Fruit fly (Drosophila melanogaster) whole organism, embryonic: ENCODE measurements around the gene CG42237.
A peak's percentile ranks its signal among the peaks of the same experiment; 100 is the strongest.

Source experiments
- Adf1 ChIP-seq: fragments of 200-800 bp; sonication (Bioruptor generic); IDR thresholded peaks from 2 replicates; pipeline ENCODE4 v1.3.6; 2022; ENCODE audit warnings: missing biosample characterization, missing genetic modification characterization
- Asciz ChIP-seq: fragments of 200-800 bp; sonication (Bioruptor generic); optimal IDR thresholded peaks from 2 replicates; lab custom pipeline; 2017; ENCODE audit warnings: missing biosample characterization, mild to moderate bottlenecking, missing genetic modification characterization, missing genetic modification reagents
- Atf6 ChIP-seq: fragments of 200-800 bp; sonication (Bioruptor generic); IDR thresholded peaks from 2 replicates; pipeline ENCODE4 v1.3.6; 2022; ENCODE audit warnings: missing biosample characterization, missing genetic modification characterization
- CG12659 ChIP-seq: fragments of 200-800 bp; sonication (Bioruptor generic); optimal IDR thresholded peaks from 3 replicates; lab custom pipeline; 2017; ENCODE audit warnings: mild to moderate bottlenecking, missing biosample characterization, missing genetic modification reagents, missing genetic modification characterization
- CG13894 ChIP-seq: fragments of 200-800 bp; sonication (Bioruptor generic); optimal IDR thresholded peaks from 3 replicates; lab custom pipeline; 2018; ENCODE audit warnings: missing biosample characterization, mild to moderate bottlenecking, missing genetic modification characterization, moderate library complexity
- CG14710 ChIP-seq: fragments of 200-800 bp; sonication (Bioruptor generic); optimal IDR thresholded peaks from 3 replicates; lab custom pipeline; 2019; ENCODE audit warnings: missing biosample characterization, mild to moderate bottlenecking, missing genetic modification characterization, moderate library complexity
- CG14965 ChIP-seq: fragments of 200-800 bp; sonication (Bioruptor generic); optimal IDR thresholded peaks from 2 replicates; lab custom pipeline; 2016; ENCODE audit warnings: missing biosample characterization, missing genetic modification characterization, borderline replicate concordance
- CG15269 ChIP-seq: fragments of 200-800 bp; sonication (Bioruptor generic); optimal IDR thresholded peaks from 2 replicates; lab custom pipeline; 2018; ENCODE audit warnings: missing biosample characterization, mild to moderate bottlenecking, missing genetic modification characterization, moderate library complexity
- CG15479 ChIP-seq: fragments of 200-800 bp; sonication (Bioruptor generic); optimal IDR thresholded peaks from 3 replicates; lab custom pipeline; 2019; ENCODE audit warnings: missing biosample characterization, mild to moderate bottlenecking, missing genetic modification characterization, moderate library complexity
- CG16779 ChIP-seq: fragments of 200-800 bp; sonication (Bioruptor generic); IDR thresholded peaks from 2 replicates; pipeline ENCODE4 v1.3.6; 2022; ENCODE audit warnings: missing biosample characterization, missing genetic modification characterization
- CG17186 ChIP-seq: fragments of 200-800 bp; sonication (Bioruptor generic); optimal IDR thresholded peaks from 3 replicates; lab custom pipeline; 2017; ENCODE audit warnings: missing biosample characterization, missing genetic modification reagents, missing genetic modification characterization
- CG17612 ChIP-seq: fragments of 200-800 bp; sonication (Bioruptor generic); IDR thresholded peaks from 2 replicates; pipeline ENCODE4 v1.3.6; 2022; ENCODE audit warnings: missing biosample characterization, missing genetic modification characterization
- CG2199 ChIP-seq: fragments of 200-800 bp; sonication (Bioruptor generic); IDR thresholded peaks from 3 replicates; pipeline ENCODE4 v1.3.6; 2022; ENCODE audit warnings: missing biosample characterization, missing genetic modification characterization
- CG2202 ChIP-seq: fragments of 200-800 bp; sonication (Bioruptor generic); optimal IDR thresholded peaks from 2 replicates; lab custom pipeline; 2018; ENCODE audit warnings: missing biosample characterization, mild to moderate bottlenecking, missing genetic modification characterization
- CG32767 ChIP-seq: fragments of 200-800 bp; sonication (Bioruptor generic); IDR thresholded peaks from 2 replicates; pipeline ENCODE4 v1.3.6; 2022; ENCODE audit warnings: missing biosample characterization, missing genetic modification characterization
- CG3838 ChIP-seq: fragments of 200-800 bp; sonication (Bioruptor generic); optimal IDR thresholded peaks from 3 replicates; lab custom pipeline; 2016; ENCODE audit warnings: missing biosample characterization, missing genetic modification characterization
- CG4707 ChIP-seq: fragments of 200-800 bp; sonication (Bioruptor generic); optimal IDR thresholded peaks from 2 replicates; lab custom pipeline; 2018; ENCODE audit warnings: missing biosample characterization, mild to moderate bottlenecking, missing genetic modification characterization, moderate library complexity
- CG7271 ChIP-seq: fragments of 200-800 bp; sonication (Bioruptor generic); optimal IDR thresholded peaks from 2 replicates; lab custom pipeline; 2018; ENCODE audit warnings: missing biosample characterization, mild to moderate bottlenecking, missing genetic modification characterization, moderate library complexity
- CG7928 ChIP-seq: fragments of 200-800 bp; sonication (Bioruptor generic); optimal IDR thresholded peaks from 2 replicates; lab custom pipeline; 2017; ENCODE audit warnings: missing biosample characterization, mild to moderate bottlenecking, missing genetic modification characterization
- CG8089 ChIP-seq: fragments of 200-800 bp; sonication (Bioruptor generic); optimal IDR thresholded peaks from 3 replicates; lab custom pipeline; 2016; ENCODE audit warnings: missing biosample characterization, missing genetic modification characterization
- CG9609 ChIP-seq: fragments of 200-800 bp; sonication (Bioruptor generic); optimal IDR thresholded peaks from 3 replicates; lab custom pipeline; 2016; ENCODE audit warnings: missing biosample characterization, missing genetic modification characterization
- CG9727 ChIP-seq: fragments of 200-800 bp; sonication (Bioruptor generic); optimal IDR thresholded peaks from 3 replicates; lab custom pipeline; 2017; ENCODE audit warnings: missing biosample characterization, mild to moderate bottlenecking, missing genetic modification characterization
- CTCF ChIP-seq: fragments of 200-800 bp; sonication (Bioruptor generic); optimal IDR thresholded peaks from 2 replicates; lab custom pipeline; 2017; ENCODE audit warnings: missing biosample characterization, mild to moderate bottlenecking, missing genetic modification characterization, moderate library complexity
- D19B ChIP-seq: fragments of 200-800 bp; sonication (Bioruptor generic); optimal IDR thresholded peaks from 2 replicates; lab custom pipeline; 2017; ENCODE audit warnings: missing biosample characterization, mild to moderate bottlenecking, missing genetic modification characterization
- Dbx ChIP-seq: fragments of 200-800 bp; sonication (Bioruptor generic); IDR thresholded peaks from 3 replicates; pipeline ENCODE4 v1.3.6; 2022; ENCODE audit warnings: missing biosample characterization, missing genetic modification characterization
- Deaf1 ChIP-seq: fragments of 200-800 bp; optimal IDR thresholded peaks from 3 replicates; lab custom pipeline; 2019; ENCODE audit warnings: missing biosample characterization, mild to moderate bottlenecking, missing genetic modification characterization, moderate library complexity
- HHEX ChIP-seq: fragments of 200-800 bp; sonication (Bioruptor generic); optimal IDR thresholded peaks from 3 replicates; lab custom pipeline; 2017; ENCODE audit warnings: missing biosample characterization, mild to moderate bottlenecking, missing genetic modification characterization, missing genetic modification reagents
- Hr3 ChIP-seq: fragments of 200-800 bp; sonication (Bioruptor generic); optimal IDR thresholded peaks from 3 replicates; lab custom pipeline; 2016; ENCODE audit warnings: missing biosample characterization, missing genetic modification characterization
- Jarid2 ChIP-seq: fragments of 200-800 bp; sonication (Bioruptor generic); optimal IDR thresholded peaks from 3 replicates; lab custom pipeline; 2017; ENCODE audit warnings: mild to moderate bottlenecking, missing biosample characterization, missing genetic modification reagents, missing genetic modification characterization
- Mad ChIP-seq: fragments of 200-800 bp; sonication (Bioruptor generic); optimal IDR thresholded peaks from 2 replicates; lab custom pipeline; 2016; ENCODE audit warnings: missing biosample characterization, missing genetic modification characterization
- NFAT ChIP-seq: fragments of 200-800 bp; sonication (Bioruptor generic); IDR thresholded peaks from 2 replicates; pipeline ENCODE4 v1.3.6; 2022; ENCODE audit warnings: missing biosample characterization, missing genetic modification characterization
- NK7.1 ChIP-seq: fragments of 200-800 bp; sonication (Bioruptor generic); optimal IDR thresholded peaks from 3 replicates; lab custom pipeline; 2016; ENCODE audit warnings: missing biosample characterization, missing genetic modification characterization
- Poxn ChIP-seq: fragments of 200-800 bp; sonication (Bioruptor generic); IDR thresholded peaks from 2 replicates; pipeline ENCODE4 v1.3.6; 2022; ENCODE audit warnings: missing biosample characterization, missing genetic modification characterization
- Spps ChIP-seq: fragments of 200-800 bp; sonication (Bioruptor generic); optimal IDR thresholded peaks from 2 replicates; lab custom pipeline; 2018; ENCODE audit warnings: missing biosample characterization, mild to moderate bottlenecking, missing genetic modification characterization
- Xbp1 ChIP-seq: fragments of 200-800 bp; sonication (Bioruptor generic); optimal IDR thresholded peaks from 3 replicates; lab custom pipeline; 2016; ENCODE audit warnings: missing biosample characterization, mild to moderate bottlenecking, missing genetic modification characterization
- ab ChIP-seq: fragments of 200-800 bp; sonication (Bioruptor generic); optimal IDR thresholded peaks from 2 replicates; lab custom pipeline; 2016; ENCODE audit warnings: missing biosample characterization, missing genetic modification characterization
- amos ChIP-seq: fragments of 200-800 bp; sonication (Bioruptor generic); IDR thresholded peaks from 2 replicates; pipeline ENCODE4 v1.3.6; 2022; ENCODE audit warnings: missing biosample characterization, missing genetic modification characterization; ENCODE audit not compliant: partially characterized antibody
- bab2 ChIP-seq: fragments of 200-800 bp; sonication (Bioruptor generic); optimal IDR thresholded peaks from 2 replicates; lab custom pipeline; 2016; ENCODE audit warnings: missing biosample characterization, missing genetic modification characterization
- cato ChIP-seq: fragments of 200-800 bp; sonication (Bioruptor generic); optimal IDR thresholded peaks from 2 replicates; lab custom pipeline; 2016; ENCODE audit warnings: missing biosample characterization, missing genetic modification characterization, borderline replicate concordance
- dysf ChIP-seq: fragments of 200-800 bp; sonication (Bioruptor generic); IDR thresholded peaks from 3 replicates; pipeline ENCODE4 v1.3.6; 2022; ENCODE audit warnings: missing biosample characterization, missing genetic modification characterization
- ems ChIP-seq: fragments of 200-800 bp; sonication (Bioruptor generic); optimal IDR thresholded peaks from 3 replicates; lab custom pipeline; 2016; ENCODE audit warnings: missing biosample characterization, missing genetic modification characterization
- fd3F ChIP-seq: fragments of 200-800 bp; sonication (Bioruptor generic); optimal IDR thresholded peaks from 2 replicates; lab custom pipeline; 2018; ENCODE audit warnings: missing biosample characterization, mild to moderate bottlenecking, missing genetic modification characterization, moderate library complexity
- fd64A ChIP-seq: fragments of 200-800 bp; sonication (Bioruptor generic); optimal IDR thresholded peaks from 3 replicates; lab custom pipeline; 2018; ENCODE audit warnings: missing biosample characterization, mild to moderate bottlenecking, missing genetic modification characterization
- gem ChIP-seq: fragments of 200-800 bp; sonication (Bioruptor generic); optimal IDR thresholded peaks from 2 replicates; lab custom pipeline; 2019; ENCODE audit warnings: missing biosample characterization, mild to moderate bottlenecking, missing genetic modification characterization, moderate library complexity
- lbe ChIP-seq: fragments of 200-800 bp; sonication (Bioruptor generic); optimal IDR thresholded peaks from 2 replicates; lab custom pipeline; 2016; ENCODE audit warnings: missing biosample characterization, mild to moderate bottlenecking, missing genetic modification characterization
- lilli ChIP-seq: fragments of 200-800 bp; sonication (Bioruptor generic); optimal IDR thresholded peaks from 3 replicates; lab custom pipeline; 2016; ENCODE audit warnings: missing biosample characterization, missing genetic modification characterization
- luna ChIP-seq: fragments of 200-800 bp; sonication (Bioruptor generic); optimal IDR thresholded peaks from 2 replicates; lab custom pipeline; 2016; ENCODE audit warnings: missing biosample characterization, missing genetic modification characterization
- pb ChIP-seq: fragments of 200-800 bp; sonication (Bioruptor generic); optimal IDR thresholded peaks from 3 replicates; lab custom pipeline; 2016; ENCODE audit warnings: missing biosample characterization, missing genetic modification characterization
- pho ChIP-seq: fragments of 200-800 bp; sonication (Bioruptor generic); optimal IDR thresholded peaks from 2 replicates; lab custom pipeline; 2016; ENCODE audit warnings: missing biosample characterization, missing genetic modification characterization
- sisA ChIP-seq: fragments of 200-800 bp; sonication (Bioruptor generic); IDR thresholded peaks from 2 replicates; pipeline ENCODE4 v1.3.6; 2022; ENCODE audit warnings: missing biosample characterization, missing genetic modification characterization
- wek ChIP-seq: fragments of 200-800 bp; sonication (Bioruptor generic); optimal IDR thresholded peaks from 3 replicates; lab custom pipeline; 2018; ENCODE audit warnings: missing biosample characterization, mild to moderate bottlenecking, missing genetic modification characterization, moderate library complexity
- zen ChIP-seq: fragments of 200-800 bp; sonication (Bioruptor generic); optimal IDR thresholded peaks from 3 replicates; lab custom pipeline; 2018; ENCODE audit warnings: missing biosample characterization, mild to moderate bottlenecking, missing genetic modification characterization, moderate library complexity

The CG42237 gene

dm6 chrX:13135702-13136101 lies 20.8 kb downstream of the CG42237 start (continued):
- TF ChIP-seq CG2202 (tag; lab: Kevin White, UChicago) (no peak), Asciz (GFP tag; lab: Kevin White, UChicago) (peak; percentile 77), CG2199 (GFP tag; lab: Robert Waterston, UW) (no peak), Atf6 (GFP tag; lab: Robert Waterston, UW) (peak; percentile 43; the same call in 1 of the 2 replicates), Hr3 (GFP tag; lab: Kevin White, UChicago) (peak; percentile 51), CTCF (no peak), CG15269 (tag; lab: Kevin White, UChicago) (peak; percentile 73), CG14965 (no peak), CG9727 (GFP tag; lab: Kevin White, UChicago) (peak; percentile 38), HHEX (GFP tag; lab: Kevin White, UChicago) (peak; percentile 8), CG12659 (GFP tag; lab: Kevin White, UChicago) (peak; percentile 33), bab2 (GFP tag; lab: Kevin White, UChicago) (peak; percentile 51), CG32767 (GFP tag; lab: Robert Waterston, UW) (no peak), CG17186 (GFP tag; lab: Kevin White, UChicago) (no peak), CG16779 (GFP tag; lab: Robert Waterston, UW) (no peak), Jarid2 (no peak), Spps (tag; lab: Kevin White, UChicago) (no peak), Poxn (GFP tag; lab: Robert Waterston, UW) (no peak), CG14710 (peak; percentile 24), CG4707 (GFP tag; lab: Kevin White, UChicago) (peak; percentile 37), lilli (GFP tag; lab: Kevin White, UChicago) (peak; percentile 37), dysf (peak; percentile 61), pho (GFP tag; lab: Kevin White, UChicago) (peak; percentile 2), D19B (GFP tag; lab: Kevin White, UChicago) (no peak), CG9609 (GFP tag; lab: Kevin White, UChicago) (no peak), fd64A (no peak), pb (GFP tag; lab: Kevin White, UChicago) (peak; percentile 24), Adf1 (GFP tag; lab: Robert Waterston, UW) (no peak), CG13894 (tag; lab: Kevin White, UChicago) (no peak), CG3838 (GFP tag; lab: Kevin White, UChicago) (no peak), gem (tag; lab: Kevin White, UChicago) (peak; percentile 76), ab (no peak), sisA (GFP tag; lab: Robert Waterston, UW) (peak; percentile 72), Dbx (no peak), CG17612 (GFP tag; lab: Robert Waterston, UW) (no peak), cato (GFP tag; lab: Kevin White, UChicago) (no peak), NFAT (GFP tag; lab: Robert Waterston, UW) (no peak), Deaf1 (tag; lab: Kevin White, UChicago) (no peak), ems (GFP tag; lab: Kevin White, UChicago) (peak; percentile 54), Xbp1 (GFP tag; lab: Kevin White, UChicago) (peak; percentile 69), amos (GFP tag; lab: Robert Waterston, UW) (no peak), CG15479 (no peak), CG8089 (peak; percentile 15), fd3F (GFP tag; lab: Kevin White, UChicago) (no peak), NK7.1 (GFP tag; lab: Kevin White, UChicago) (no peak), CG7928 (GFP tag; lab: Kevin White, UChicago) (no peak), Mad (GFP tag; lab: Kevin White, UChicago) (no peak), zen (tag; lab: Kevin White, UChicago) (peak; percentile 20), luna (no peak), lbe (GFP tag; lab: Kevin White, UChicago) (no peak), wek (GFP tag; lab: Kevin White, UChicago) (peak; percentile 14), CG7271 (no peak)
